Worm (Caenorhabditis elegans) whole organism, L1 larva: ENCODE results near the gene F27B3.6.

Experiments used
- ceh-63 ChIP-seq: fragments of 200-800 bp; sonication (Bioruptor generic); optimal IDR thresholded peaks from 2 replicates; lab custom pipeline; 2018; ENCODE audit warnings: mild to moderate bottlenecking, missing genetic modification characterization, missing compliant biosample characterization
- ceh-8 ChIP-seq: fragments of 200-800 bp; sonication (Bioruptor generic); optimal IDR thresholded peaks from 2 replicates; lab custom pipeline; 2018; ENCODE audit warnings: mild to moderate bottlenecking, missing genetic modification characterization, moderate library complexity, missing compliant biosample characterization
- dpl-1 ChIP-seq, 3 experiments: fragments of 150-350 bp in 2 of 3; sonication (generic microtip) in 1 of 3; optimal IDR thresholded peaks; 2 replicates each; lab custom pipeline; 2014 to 2017; ENCODE audit warnings: missing biosample characterization in 3 of 3, missing genetic modification characterization in 3 of 3, missing genetic modification reagents in 3 of 3
- efl-1 ChIP-seq, 4 experiments: fragments of 150-350 bp; optimal IDR thresholded peaks in 3 of 4; peaks in 1 of 4; 1 replicate in 1 of 4; 2 replicates in 3 of 4; lab custom pipeline; 2014; ENCODE audit warnings: missing biosample characterization in 2 of 4, missing genetic modification characterization in 2 of 4, missing genetic modification reagents in 2 of 4
- efl-3 ChIP-seq: fragments of 200-800 bp; sonication (Bioruptor generic); optimal IDR thresholded peaks from 2 replicates; lab custom pipeline; 2018; ENCODE audit warnings: mild to moderate bottlenecking, missing genetic modification characterization, missing compliant biosample characterization
- elt-2 ChIP-seq: sonication (generic microtip); optimal IDR thresholded peaks from 2 replicates; lab custom pipeline; 2016; ENCODE audit warnings: missing genetic modification characterization, mild to moderate bottlenecking, inconsistent platforms, missing compliant biosample characterization, missing genetic modification reagents
- ets-5 ChIP-seq: fragments of 200-800 bp; sonication (Bioruptor generic); IDR thresholded peaks from 2 replicates; pipeline ENCODE4 v1.3.6; 2022; ENCODE audit warnings: missing genetic modification characterization, missing compliant biosample characterization
- grh-1 ChIP-seq: fragments of 200-800 bp; sonication (Bioruptor generic); IDR thresholded peaks from 2 replicates; pipeline ENCODE4 v1.3.6; 2022; ENCODE audit warnings: missing genetic modification reagents, missing genetic modification characterization, missing compliant biosample characterization
- isw-1 ChIP-seq: fragments of 200-800 bp; sonication (Bioruptor generic); IDR thresholded peaks from 2 replicates; pipeline ENCODE4 v1.3.6; 2022; ENCODE audit warnings: missing genetic modification characterization, missing compliant biosample characterization
- mab-9 ChIP-seq: fragments of 200-800 bp; sonication (Bioruptor generic); IDR thresholded peaks from 2 replicates; pipeline ENCODE4 v1.3.6; 2022; ENCODE audit warnings: missing genetic modification reagents, missing genetic modification characterization, missing compliant biosample characterization
- nhr-11 ChIP-seq: fragments of 150-350 bp; optimal IDR thresholded peaks from 2 replicates; lab custom pipeline; 2014; ENCODE audit warnings: missing biosample characterization, missing genetic modification characterization
- pag-3 ChIP-seq: sonication (generic microtip); optimal IDR thresholded peaks from 2 replicates; lab custom pipeline; 2017; ENCODE audit warnings: missing genetic modification characterization, mild to moderate bottlenecking, missing compliant biosample characterization, antibody characterized with exemption, borderline replicate concordance; ENCODE audit not compliant: insufficient read depth
- tbx-2 ChIP-seq: sonication (generic microtip); optimal IDR thresholded peaks from 2 replicates; lab custom pipeline; 2016; ENCODE audit warnings: missing genetic modification characterization, missing compliant biosample characterization
- vab-15 ChIP-seq: sonication (generic microtip); optimal IDR thresholded peaks from 2 replicates; lab custom pipeline; 2017; ENCODE audit warnings: missing genotype, mild to moderate bottlenecking, missing genetic modification characterization, missing compliant biosample characterization
- zip-4 ChIP-seq: fragments of 200-800 bp; sonication (Bioruptor generic); optimal IDR thresholded peaks from 2 replicates; lab custom pipeline; 2018; ENCODE audit warnings: mild to moderate bottlenecking, missing genetic modification characterization, moderate library complexity, missing compliant biosample characterization

The F27B3.6 gene

DNA sequence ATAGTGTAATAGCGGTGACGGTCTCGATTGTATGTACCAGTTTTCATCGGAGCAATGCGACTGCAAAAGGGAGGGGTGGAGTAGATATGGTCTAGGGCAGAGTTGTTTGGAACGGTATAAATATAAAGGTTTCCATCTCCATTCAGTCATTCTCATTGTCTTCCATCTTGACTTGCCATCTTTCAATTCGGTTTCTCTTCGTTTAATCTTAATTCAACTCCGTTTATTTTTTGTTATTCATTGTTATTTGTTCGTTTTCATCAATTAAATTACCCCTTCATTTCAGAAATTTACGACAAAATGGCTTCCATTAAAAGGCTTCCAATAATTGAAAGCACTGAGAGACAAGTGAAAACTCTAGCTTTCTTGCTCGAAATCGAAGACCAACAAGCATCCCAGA, 47.3 kb downstream of the F27B3.6 start, which contains the start of gene C09E7.11:
Gene C09E7.11 (plus strand): TSS at position 301 of the 400 bp plus-strand sequence.
- TF ChIP-seq ets-5 (no peak), tbx-2 (tag; lab: Kevin White, UChicago) (no peak), nhr-11 (tag; lab: Kevin White, UChicago) (no peak), grh-1 (no peak), elt-2 (tag; lab: Kevin White, UChicago) (no peak), zip-4 (GFP tag; lab: Kevin White, UChicago) (no peak), ceh-63 (no peak)
- TF ChIP-seq, all 84 proteins: peak for 0

DNA sequence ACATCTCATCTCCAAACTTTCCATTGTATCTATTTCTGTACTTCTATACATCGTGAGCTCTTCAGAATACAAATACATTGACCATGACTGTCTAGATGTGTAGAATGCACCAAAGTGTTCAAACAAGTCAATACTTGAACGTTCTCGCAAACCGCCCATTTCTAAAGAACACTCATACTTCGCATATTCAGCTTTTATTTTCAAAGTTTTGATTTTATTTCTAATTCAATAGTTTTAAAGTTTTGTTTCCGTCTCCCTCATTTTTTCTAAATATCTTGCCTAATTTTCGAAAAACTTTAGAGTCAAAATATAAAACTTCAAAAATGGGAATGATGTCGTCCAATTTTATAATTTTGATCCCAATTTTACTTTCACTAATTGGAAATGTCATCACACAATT, 50.5 kb downstream of the F27B3.6 start, which contains the start of gene pqn-10:
Gene pqn-10 (plus strand): TSS at position 301 of the 400 bp plus-strand sequence.
- TF ChIP-seq ceh-8 (GFP tag; lab: Kevin White, UChicago) = no peak
- TF ChIP-seq pag-3 (tag; lab: Kevin White, UChicago) = no peak
- no peak for TF ChIP-seq isw-1 (GFP tag; lab: Robert Waterston, UW)
- no peak for TF ChIP-seq dpl-1 (GFP tag; optimal IDR thresholded peaks at IDR 0.05; lab: Kevin White, UChicago)
- no peak for TF ChIP-seq tbx-2 (tag; lab: Kevin White, UChicago)
- TF ChIP-seq mab-9 (GFP tag; lab: Robert Waterston, UW) = no peak
- no peak for TF ChIP-seq vab-15 (tag; lab: Kevin White, UChicago)
- no peak for TF ChIP-seq efl-1 (optimal IDR thresholded peaks at IDR 0.05; lab: Kevin White, UChicago)
- TF ChIP-seq efl-1 (GFP tag; optimal IDR thresholded peaks at IDR 0.05 in 1 of 2; lab: Kevin White, UChicago) = no peak
- TF ChIP-seq efl-3 (GFP tag; lab: Kevin White, UChicago) = no peak
- TF ChIP-seq, all 84 proteins: peak for 0
